Worm (Caenorhabditis elegans): Measurements from ENCODE around the gene msp-55.
"Not testable (repeated sequence)": the region's sequence is repeated elsewhere in the genome, so short reads cannot be mapped to it uniquely, and the experiment has no call there.

Gene msp-55

ce11 chrIV:5020533-5020932 is 35.3 kb downstream of the msp-55 start, which contains the start of gene T28H11.8:
T28H11.8 (minus strand) TSS chrIV:5020633.
- no peak for TF ChIP-seq lin-32 (GFP tag; optimal IDR thresholded peaks at IDR 0.05)
- TF ChIP-seq blmp-1 (tag; optimal IDR thresholded peaks at IDR 0.05) = no peak
- TF ChIP-seq bed-3 (GFP tag; optimal IDR thresholded peaks at IDR 0.05) = no peak
- TF ChIP-seq lin-13 (tag; optimal IDR thresholded peaks at IDR 0.05) = no peak
- TF ChIP-seq snpc-4 (tag; optimal IDR thresholded peaks at IDR 0.05) = no peak
- no peak for TF ChIP-seq M03D4.4 (tag; optimal IDR thresholded peaks at IDR 0.05)

- not testable (repeated sequence) for TF ChIP-seq bed-3 (GFP tag; optimal IDR thresholded peaks at IDR 0.05); ces-1 (GFP tag; optimal IDR thresholded peaks at IDR 0.05); lin-13 (tag; optimal IDR thresholded peaks at IDR 0.05)
These were observed 38.7 kb downstream of the msp-55 start, which contains the start of gene T28H11.7 for ce11 chrIV:5017075-5017474. T28H11.7 (minus strand) TSS chrIV:5017175.

ce11 chrIV:5016461-5016860 is 39.4 kb downstream of the msp-55 start, which contains the start of gene ssq-4:
ssq-4 (plus strand) TSS chrIV:5016479.
- TF ChIP-seq mep-1 (tag; optimal IDR thresholded peaks at IDR 0.05); nhr-28 (tag; optimal IDR thresholded peaks at IDR 0.05); bed-3 (GFP tag; optimal IDR thresholded peaks at IDR 0.05): not testable (repeated sequence)

ce11 chrIV:5012241-5012640 is 43.6 kb downstream of the msp-55 start, which contains the start of gene srm-1:
srm-1 (plus strand) TSS chrIV:5012541.
- TF ChIP-seq nhr-12 (tag; optimal IDR thresholded peaks at IDR 0.05) (no peak), cnd-1 (tag; optimal IDR thresholded peaks at IDR 0.05) (no peak), zip-8 (tag; optimal IDR thresholded peaks at IDR 0.05) (no peak), snpc-4 (tag; optimal IDR thresholded peaks at IDR 0.05) (no peak), blmp-1 (tag; optimal IDR thresholded peaks at IDR 0.05) (no peak), mls-2 (tag; optimal IDR thresholded peaks at IDR 0.05) (no peak)

ce11 chrIV:5008378-5008777 is 47.4 kb downstream of the msp-55 start, which contains the start of gene srm-2:
srm-2 (plus strand) TSS chrIV:5008678.
- no peak for TF ChIP-seq M03D4.4 (tag; optimal IDR thresholded peaks at IDR 0.05)
- no peak for TF ChIP-seq nhr-2 (tag; optimal IDR thresholded peaks at IDR 0.05)
- TF ChIP-seq ztf-11 (tag; optimal IDR thresholded peaks at IDR 0.05) = no peak
- no peak for TF ChIP-seq elt-1 (tag; optimal IDR thresholded peaks at IDR 0.05; ENCODE audit: borderline replicate concordance, insufficient read depth)
